Fruit fly (Drosophila melanogaster): ENCODE data around the gene CG12253.

The CG12253 gene

DNA sequence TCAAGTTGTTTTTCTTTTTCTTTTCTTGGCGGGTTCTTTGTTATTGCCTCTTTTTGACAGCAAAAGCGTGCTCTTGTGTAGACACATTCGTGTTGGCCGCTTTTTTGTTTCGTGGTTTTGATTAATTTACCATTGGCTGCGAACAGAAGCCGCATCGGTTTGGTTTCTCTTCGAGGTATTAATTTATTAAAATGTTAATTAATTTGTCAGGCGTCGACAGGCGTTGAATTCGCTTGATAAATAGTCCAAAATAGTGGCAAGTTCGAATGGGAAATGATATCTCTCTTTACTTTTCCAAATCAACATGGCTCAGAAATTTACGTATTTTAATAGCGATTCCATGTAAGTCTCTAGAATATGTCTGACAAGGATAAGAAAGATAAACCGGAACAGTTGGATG lies 46.9 kb downstream of the CG12253 start, which contains the start of gene CG18666:
CG18666 (plus strand) TSS at position 301 of the 400 bp plus-strand sequence.
- TF ChIP-seq dsf (GFP tag; optimal IDR thresholded peaks at IDR 0.05; ENCODE audit: borderline replicate concordance), result no peak
- no peak for TF ChIP-seq Dfd (GFP tag; optimal IDR thresholded peaks at IDR 0.05)
- TF ChIP-seq OdsH (GFP tag; optimal IDR thresholded peaks at IDR 0.05), result no peak
- no peak for TF ChIP-seq N (GFP tag; optimal IDR thresholded peaks at IDR 0.05)
- no peak for TF ChIP-seq psq (GFP tag; optimal IDR thresholded peaks at IDR 0.05)
- TF ChIP-seq dmrt93B (GFP tag; optimal IDR thresholded peaks at IDR 0.05), result no peak
- TF ChIP-seq Hnf4 (GFP tag; optimal IDR thresholded peaks at IDR 0.05), result no peak
- TF ChIP-seq sage (GFP tag; optimal IDR thresholded peaks at IDR 0.05), result no peak
- TF ChIP-seq CG9705 (GFP tag; optimal IDR thresholded peaks at IDR 0.05), result no peak
- TF ChIP-seq Vsx2 (GFP tag; optimal IDR thresholded peaks at IDR 0.05; ENCODE audit: partially characterized antibody), result no peak
- no peak for TF ChIP-seq Hr83 (GFP tag; optimal IDR thresholded peaks at IDR 0.05; ENCODE audit: poor library complexity, severe bottlenecking)
- no peak for TF ChIP-seq GATAd (GFP tag; optimal IDR thresholded peaks at IDR 0.05)

DNA sequence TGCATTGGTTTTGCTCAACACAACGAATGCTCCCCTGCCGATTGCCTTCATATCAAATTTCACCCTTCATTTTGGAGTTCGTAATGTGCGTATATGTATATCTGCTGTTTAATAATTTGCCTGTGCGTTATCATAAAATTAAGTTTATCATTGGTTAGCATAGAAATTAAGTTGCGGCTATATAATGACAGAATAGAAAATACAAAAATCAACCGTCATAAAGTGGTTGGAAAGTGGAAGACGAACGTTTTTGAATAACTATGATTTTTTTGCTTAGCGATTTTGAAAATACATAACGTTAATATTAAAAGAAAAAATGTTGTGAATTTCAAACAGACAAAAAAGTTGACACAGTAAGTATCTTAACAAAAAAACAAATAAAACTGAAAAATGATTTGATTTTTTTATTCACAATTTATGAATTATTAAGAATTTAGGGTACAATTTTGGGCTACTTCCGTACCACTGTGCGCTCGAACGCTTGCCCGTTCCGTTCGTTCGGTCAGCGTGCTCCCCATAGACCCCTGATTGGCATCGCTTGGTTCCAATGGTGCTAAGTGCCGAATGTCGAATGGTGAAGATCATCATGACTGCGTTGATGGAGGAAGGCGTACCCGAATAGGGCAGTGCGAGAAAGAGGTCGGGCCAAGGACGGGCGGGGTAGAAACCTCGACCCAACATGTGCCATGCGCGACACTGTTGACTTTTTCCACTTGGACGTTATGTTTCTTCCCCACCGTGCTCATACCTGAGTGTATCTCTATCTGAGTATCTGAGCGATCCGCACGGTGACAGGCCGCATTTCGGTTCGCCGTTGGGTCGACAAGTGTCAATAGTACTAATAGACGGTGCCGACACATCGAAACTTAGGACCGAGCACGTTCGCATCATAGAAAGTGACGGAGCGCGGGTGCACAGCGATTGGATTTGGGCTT lies 50.2 kb downstream of the CG12253 start:
- no peak for TF ChIP-seq Abd-B (GFP tag; optimal IDR thresholded peaks at IDR 0.05)
- TF ChIP-seq CG32264 (GFP tag; optimal IDR thresholded peaks at IDR 0.05), result no peak
- no peak for TF ChIP-seq psq (GFP tag; optimal IDR thresholded peaks at IDR 0.05)
- TF ChIP-seq GATAd (GFP tag; optimal IDR thresholded peaks at IDR 0.05), result no peak
- no peak for TF ChIP-seq OdsH (GFP tag; optimal IDR thresholded peaks at IDR 0.05)
- no peak for TF ChIP-seq CrebA (GFP tag; optimal IDR thresholded peaks at IDR 0.05; ENCODE audit: borderline replicate concordance)
- TF ChIP-seq usp (GFP tag; optimal IDR thresholded peaks at IDR 0.05), result no peak
- no peak for TF ChIP-seq Mio (GFP tag; optimal IDR thresholded peaks at IDR 0.05)
- TF ChIP-seq Dif (GFP tag; optimal IDR thresholded peaks at IDR 0.05; ENCODE audit: partially characterized antibody), result no peak
- TF ChIP-seq Sp1 (GFP tag; optimal IDR thresholded peaks at IDR 0.05), result no peak
- no peak for TF ChIP-seq Rel (GFP tag; optimal IDR thresholded peaks at IDR 0.05)
- no peak for TF ChIP-seq Rel (tag; optimal IDR thresholded peaks at IDR 0.05)
- TF ChIP-seq br (GFP tag; optimal IDR thresholded peaks at IDR 0.05), result peak; percentile 36
- TF ChIP-seq HLH106 (tag; optimal IDR thresholded peaks at IDR 0.05), result no peak
- no peak for TF ChIP-seq Hr78 (GFP tag; optimal IDR thresholded peaks at IDR 0.05)
- TF ChIP-seq jim (GFP tag; optimal IDR thresholded peaks at IDR 0.05), result no peak
- TF ChIP-seq Hnf4 (GFP tag; optimal IDR thresholded peaks at IDR 0.05), result no peak
- no peak for TF ChIP-seq Myc (optimal IDR thresholded peaks at IDR 0.05)
- no peak for TF ChIP-seq dmrt93B (GFP tag; optimal IDR thresholded peaks at IDR 0.05)
- TF ChIP-seq lola (GFP tag; optimal IDR thresholded peaks at IDR 0.05), result no peak
- TF ChIP-seq sv (GFP tag; optimal IDR thresholded peaks at IDR 0.05), result peak; percentile 43
- no peak for TF ChIP-seq Jra (GFP tag; optimal IDR thresholded peaks at IDR 0.05)
- TF ChIP-seq Vsx2 (GFP tag; optimal IDR thresholded peaks at IDR 0.05; ENCODE audit: partially characterized antibody), result no peak
- TF ChIP-seq ey (GFP tag; optimal IDR thresholded peaks at IDR 0.05), result no peak
- TF ChIP-seq Hr83 (GFP tag; optimal IDR thresholded peaks at IDR 0.05; ENCODE audit: poor library complexity, severe bottlenecking), result no peak
- TF ChIP-seq pan (optimal IDR thresholded peaks at IDR 0.05), result no peak
- TF ChIP-seq dsf (GFP tag; optimal IDR thresholded peaks at IDR 0.05; ENCODE audit: borderline replicate concordance), result no peak
- no peak for TF ChIP-seq dl (GFP tag; optimal IDR thresholded peaks at IDR 0.05; ENCODE audit: insufficient read depth in 1 of 2, partially characterized antibody in 2 of 2)
- TF ChIP-seq tai (GFP tag; optimal IDR thresholded peaks at IDR 0.05), result peak; percentile 43
- TF ChIP-seq sage (GFP tag; optimal IDR thresholded peaks at IDR 0.05), result no peak
- TF ChIP-seq h (GFP tag; optimal IDR thresholded peaks at IDR 0.05), result no peak
- no peak for TF ChIP-seq foxo (GFP tag; optimal IDR thresholded peaks at IDR 0.05)
- TF ChIP-seq fru (GFP tag; optimal IDR thresholded peaks at IDR 0.05), result peak; percentile 27
- no peak for TF ChIP-seq N (GFP tag; optimal IDR thresholded peaks at IDR 0.05)
- peak; percentile 16 for TF ChIP-seq rgr (GFP tag; optimal IDR thresholded peaks at IDR 0.05)
- no peak for TF ChIP-seq woc (GFP tag; optimal IDR thresholded peaks at IDR 0.05)
- no peak for TF ChIP-seq Dfd (GFP tag; optimal IDR thresholded peaks at IDR 0.05)
- no peak for TF ChIP-seq brk (GFP tag; optimal IDR thresholded peaks at IDR 0.05)
- no peak for TF ChIP-seq CG9705 (GFP tag; optimal IDR thresholded peaks at IDR 0.05)
